Fruit fly (Drosophila melanogaster): ENCODE measurements around the gene CG31913.

dm6 chr2L:5818343-5818742 lies 34.5 kb downstream of the CG31913 start, which contains the start of gene COX6CL:
- TF ChIP-seq dati (GFP tag; IDR thresholded peaks at IDR 0.05) (no peak), lov (optimal IDR thresholded peaks at IDR 0.05) (no peak), lov (GFP tag; IDR thresholded peaks at IDR 0.05) (no peak)

Data from whole organism, embryonic.